Fruit fly (Drosophila melanogaster): ENCODE data around the gene opm.

Gene opm

dm6 chrX:15076038-15076575 is 9.9 kb upstream of the opm start, which contains the start of gene Lsd-2 (continued):
- TF ChIP-seq ham (GFP tag; IDR thresholded peaks at IDR 0.05): no peak
- TF ChIP-seq CG7556 (GFP tag; optimal IDR thresholded peaks at IDR 0.05): peak; percentile 10
- peak; percentile 32 for TF ChIP-seq CG9727 (GFP tag; optimal IDR thresholded peaks at IDR 0.05)
- no peak for TF ChIP-seq Rx (GFP tag; IDR thresholded peaks at IDR 0.05)
- TF ChIP-seq seq (GFP tag; IDR thresholded peaks at IDR 0.05): no peak
- TF ChIP-seq inv (GFP tag; IDR thresholded peaks at IDR 0.05; ENCODE audit: partially characterized antibody): no peak
- TF ChIP-seq CG16813 (GFP tag; IDR thresholded peaks at IDR 0.05; ENCODE audit: partially characterized antibody): no peak
- TF ChIP-seq CG17359 (tag; optimal IDR thresholded peaks at IDR 0.05): peak; percentile 13
- no peak for TF ChIP-seq CG16863 (GFP tag; optimal IDR thresholded peaks at IDR 0.05)
- TF ChIP-seq CG2889 (GFP tag; IDR thresholded peaks at IDR 0.05): no peak
- TF ChIP-seq Dek (tag; optimal IDR thresholded peaks at IDR 0.05): no peak
- TF ChIP-seq chinmo (GFP tag; IDR thresholded peaks at IDR 0.05; ENCODE audit: partially characterized antibody): peak; percentile 60; the same call in 1 of the 4 replicates
- no peak for TF ChIP-seq Lim3 (GFP tag; IDR thresholded peaks at IDR 0.05)
- 0 out of 3 replicates have a peak, but pooled peaks have one; percentile 47 for TF ChIP-seq CG34422 (GFP tag; IDR thresholded peaks at IDR 0.05)
- no peak for TF ChIP-seq D (optimal IDR thresholded peaks at IDR 0.05)
- no peak for TF ChIP-seq D (GFP tag; optimal IDR thresholded peaks at IDR 0.05)
- peak; percentile 4 for TF ChIP-seq Abd-B (GFP tag; optimal IDR thresholded peaks at IDR 0.05)
- no peak for TF ChIP-seq CG11723 (GFP tag; optimal IDR thresholded peaks at IDR 0.05)
- TF ChIP-seq CG15514 (GFP tag; optimal IDR thresholded peaks at IDR 0.05): peak; percentile 47
- TF ChIP-seq CG8388 (GFP tag; optimal IDR thresholded peaks at IDR 0.05): no peak
- TF ChIP-seq E2f2 (GFP tag; IDR thresholded peaks at IDR 0.05): no peak
- TF ChIP-seq CG11093 (GFP tag; IDR thresholded peaks at IDR 0.05): no peak
- TF ChIP-seq CG9932 (GFP tag; IDR thresholded peaks at IDR 0.05): peak; percentile 52
- TF ChIP-seq exex (tag; optimal IDR thresholded peaks at IDR 0.05): no peak
- no peak for TF ChIP-seq vnd (GFP tag; IDR thresholded peaks at IDR 0.05; ENCODE audit: partially characterized antibody)
- TF ChIP-seq CG9876 (GFP tag; optimal IDR thresholded peaks at IDR 0.05): no peak
- no peak for TF ChIP-seq Dad (GFP tag; optimal IDR thresholded peaks at IDR 0.05)
- no peak for TF ChIP-seq CG7271 (tag; optimal IDR thresholded peaks at IDR 0.05)
- no peak for TF ChIP-seq Doc2 (GFP tag; IDR thresholded peaks at IDR 0.05)
- TF ChIP-seq CG17385 (GFP tag; optimal IDR thresholded peaks at IDR 0.05): no peak
- TF ChIP-seq CG6175 (GFP tag; IDR thresholded peaks at IDR 0.05): no peak
- TF ChIP-seq usp (GFP tag; optimal IDR thresholded peaks at IDR 0.05): no peak
- no peak for TF ChIP-seq CG10565 (GFP tag; optimal IDR thresholded peaks at IDR 0.05)
- TF ChIP-seq CG2712 (tag; optimal IDR thresholded peaks at IDR 0.05): no peak
- no peak for TF ChIP-seq Dfd (GFP tag; optimal IDR thresholded peaks at IDR 0.05)
- TF ChIP-seq CG10274 (GFP tag; optimal IDR thresholded peaks at IDR 0.05): no peak
- no peak for TF ChIP-seq CG7372 (GFP tag; IDR thresholded peaks at IDR 0.05)
- no peak for TF ChIP-seq Sox102F (GFP tag; optimal IDR thresholded peaks at IDR 0.05)
- TF ChIP-seq row (GFP tag; IDR thresholded peaks at IDR 0.05): peak; percentile 88
- TF ChIP-seq abd-A (tag; optimal IDR thresholded peaks at IDR 0.05): peak; percentile 23
- no peak for TF ChIP-seq Bteb2 (GFP tag; optimal IDR thresholded peaks at IDR 0.05)
- TF ChIP-seq CG14860 (GFP tag; IDR thresholded peaks at IDR 0.05; ENCODE audit: partially characterized antibody): no peak
- no peak for TF ChIP-seq CG4360 (GFP tag; IDR thresholded peaks at IDR 0.05)
- TF ChIP-seq dmrt99B (tag; optimal IDR thresholded peaks at IDR 0.05): no peak
- TF ChIP-seq da (GFP tag; optimal IDR thresholded peaks at IDR 0.05): no peak
- peak; percentile 38 for TF ChIP-seq mirr (GFP tag; optimal IDR thresholded peaks at IDR 0.05)
- no peak for TF ChIP-seq CG15011 (GFP tag; optimal IDR thresholded peaks at IDR 0.05)
- TF ChIP-seq CG32767 (GFP tag; IDR thresholded peaks at IDR 0.05): no peak
- no peak for TF ChIP-seq hbn (GFP tag; IDR thresholded peaks at IDR 0.05; ENCODE audit: partially characterized antibody)
- peak; percentile 5 for TF ChIP-seq CG7786 (GFP tag; optimal IDR thresholded peaks at IDR 0.05)
- TF ChIP-seq Fer1 (GFP tag; optimal IDR thresholded peaks at IDR 0.05): no peak
